Fruit fly (Drosophila melanogaster) whole organism, larva: ENCODE results near the gene Cp7Fc.

Experiments
- noc ChIP-seq: fragments of 200-800 bp; sonication (Bioruptor generic); optimal IDR thresholded peaks from 3 replicates; lab custom pipeline; 2019; ENCODE audit warnings: missing biosample characterization, mild to moderate bottlenecking, missing genetic modification characterization, moderate library complexity

Gene Cp7Fc

dm6 chrX:8489048-8489447, 12.1 kb downstream of the Cp7Fc start, which contains the start of gene CG33181:
TSS of gene CG33181 (plus strand) at chrX:8489348.
- TF ChIP-seq noc, result no peak

DNA sequence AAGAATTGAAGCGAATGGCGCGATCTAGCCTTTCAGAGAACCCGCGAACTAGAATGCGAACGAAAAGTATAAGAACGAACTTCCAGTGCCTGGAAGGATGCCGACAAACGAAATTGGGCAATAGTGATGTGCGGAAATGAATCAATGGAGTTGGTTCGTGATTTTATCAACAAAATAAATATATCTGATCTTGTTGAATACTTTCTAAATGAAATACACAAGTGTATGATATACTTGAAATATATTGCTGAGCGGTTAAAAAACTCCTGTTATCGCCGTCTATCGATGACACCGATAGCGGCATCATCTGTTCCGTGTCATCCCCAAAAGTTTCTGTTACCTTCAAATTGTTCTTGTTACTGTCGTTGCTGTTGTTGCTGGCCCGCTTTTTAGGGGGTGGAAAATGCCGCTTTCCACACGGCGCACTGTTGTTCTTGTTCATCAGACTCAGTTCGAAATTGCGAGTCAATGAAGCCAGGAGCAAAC, 12.6 kb downstream of the Cp7Fc start, which contains the start of gene otu:
Gene otu, minus strand, starts transcription at position 51 of the 486 bp plus-strand sequence.
- TF ChIP-seq noc, result no peak

- TF ChIP-seq noc, result no peak
Observed at dm6 chrX:8490291-8490975, 13.5 kb downstream of the Cp7Fc start.

dm6 chrX:8490976-8491345, 14.0 kb downstream of the Cp7Fc start:
- TF ChIP-seq noc, result peak; percentile 25

- no peak for TF ChIP-seq noc
Observed at dm6 chrX:8491452-8492046, 14.6 kb downstream of the Cp7Fc start.

dm6 chrX:8492849-8493248, 15.9 kb downstream of the Cp7Fc start:
- TF ChIP-seq noc, result no peak

DNA sequence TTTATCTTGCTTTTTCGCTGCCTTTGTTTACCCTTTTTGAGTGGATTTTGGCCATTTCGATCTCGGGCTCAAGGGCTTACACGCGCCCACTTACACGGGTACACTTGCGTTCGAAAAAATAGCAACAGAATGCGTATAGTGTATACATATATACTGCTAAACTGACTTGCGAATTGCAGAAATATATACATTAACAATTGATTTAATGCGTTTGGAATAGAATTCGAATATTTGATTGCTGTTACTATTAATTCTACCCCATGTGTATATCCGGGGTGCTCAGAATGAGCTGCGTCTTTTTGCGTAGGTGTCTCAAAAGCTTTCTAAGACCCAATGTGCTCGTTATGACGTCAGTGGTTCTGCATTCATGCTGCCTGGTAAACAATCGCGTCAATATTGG, 16.6 kb downstream of the Cp7Fc start:
- TF ChIP-seq noc, result no peak

dm6 chrX:8496362-8496761, 19.4 kb downstream of the Cp7Fc start:
- TF ChIP-seq noc, result no peak

- no peak for TF ChIP-seq noc
Observed at dm6 chrX:8497604-8498232, 20.8 kb downstream of the Cp7Fc start.

dm6 chrX:8499151-8499550, 22.2 kb downstream of the Cp7Fc start:
- no peak for TF ChIP-seq noc

DNA sequence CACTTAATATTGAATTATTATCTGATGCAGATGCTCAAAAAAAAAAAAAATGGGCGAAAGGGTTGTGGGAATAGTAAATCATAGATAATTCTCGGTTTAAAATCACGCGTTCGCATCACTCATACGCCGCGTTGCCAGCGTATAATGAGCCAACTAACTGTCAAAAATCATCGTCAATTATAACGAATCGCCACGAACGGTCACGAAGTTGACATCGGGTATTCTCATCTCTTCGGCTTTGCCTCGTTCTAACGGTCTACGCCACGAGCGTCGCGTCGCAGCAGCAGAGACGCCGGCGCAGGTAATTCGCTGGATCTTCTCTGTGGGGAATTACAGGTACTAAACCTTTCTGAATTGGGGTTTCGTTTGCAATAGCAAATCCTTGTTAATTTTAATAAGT, 24.5 kb downstream of the Cp7Fc start:
- TF ChIP-seq noc, result no peak

DNA sequence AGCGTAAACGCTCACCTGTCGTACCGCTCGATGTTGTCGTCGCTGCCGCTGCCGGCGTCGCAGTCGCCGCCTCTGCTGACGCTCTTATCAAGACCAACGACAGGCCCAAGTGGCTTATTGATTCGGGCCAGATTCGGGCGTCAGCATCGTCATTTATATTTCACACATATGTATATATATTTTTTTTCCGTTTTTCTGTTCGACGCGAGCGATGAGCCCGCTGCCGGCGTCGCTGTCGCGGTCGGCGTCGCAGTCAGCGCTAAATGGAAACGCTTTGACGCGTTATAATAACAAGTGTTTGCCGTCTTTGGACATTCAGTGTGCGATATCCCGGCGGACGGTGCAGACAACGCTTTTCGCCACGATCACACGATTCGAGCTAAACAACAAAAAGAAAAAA, 25.1 kb downstream of the Cp7Fc start:
- TF ChIP-seq noc, result no peak

- TF ChIP-seq noc, result no peak
Observed at dm6 chrX:8505023-8505604, 28.2 kb downstream of the Cp7Fc start.

- TF ChIP-seq noc, result no peak
Observed at dm6 chrX:8510731-8511130, 33.8 kb downstream of the Cp7Fc start.

DNA sequence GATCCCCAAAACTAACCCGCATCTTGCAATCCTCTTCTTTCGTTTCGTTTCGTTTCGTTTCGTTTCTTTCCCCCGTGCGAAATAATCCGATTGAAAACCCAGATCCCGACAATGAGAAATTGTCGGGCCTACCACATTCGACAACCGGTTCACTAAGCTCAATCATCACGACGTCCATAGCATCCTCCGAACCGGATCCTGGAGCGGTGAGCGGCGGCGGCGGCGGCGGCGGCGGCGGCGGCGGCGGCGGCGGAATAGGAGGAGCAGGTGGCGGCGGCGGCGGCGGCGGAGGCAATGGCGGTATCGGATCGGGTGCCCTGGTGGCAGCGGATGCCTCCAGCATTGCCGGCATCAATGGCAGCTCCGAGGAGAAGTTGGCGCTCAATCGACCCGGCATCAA, 35.3 kb downstream of the Cp7Fc start:
- TF ChIP-seq noc, result no peak

DNA sequence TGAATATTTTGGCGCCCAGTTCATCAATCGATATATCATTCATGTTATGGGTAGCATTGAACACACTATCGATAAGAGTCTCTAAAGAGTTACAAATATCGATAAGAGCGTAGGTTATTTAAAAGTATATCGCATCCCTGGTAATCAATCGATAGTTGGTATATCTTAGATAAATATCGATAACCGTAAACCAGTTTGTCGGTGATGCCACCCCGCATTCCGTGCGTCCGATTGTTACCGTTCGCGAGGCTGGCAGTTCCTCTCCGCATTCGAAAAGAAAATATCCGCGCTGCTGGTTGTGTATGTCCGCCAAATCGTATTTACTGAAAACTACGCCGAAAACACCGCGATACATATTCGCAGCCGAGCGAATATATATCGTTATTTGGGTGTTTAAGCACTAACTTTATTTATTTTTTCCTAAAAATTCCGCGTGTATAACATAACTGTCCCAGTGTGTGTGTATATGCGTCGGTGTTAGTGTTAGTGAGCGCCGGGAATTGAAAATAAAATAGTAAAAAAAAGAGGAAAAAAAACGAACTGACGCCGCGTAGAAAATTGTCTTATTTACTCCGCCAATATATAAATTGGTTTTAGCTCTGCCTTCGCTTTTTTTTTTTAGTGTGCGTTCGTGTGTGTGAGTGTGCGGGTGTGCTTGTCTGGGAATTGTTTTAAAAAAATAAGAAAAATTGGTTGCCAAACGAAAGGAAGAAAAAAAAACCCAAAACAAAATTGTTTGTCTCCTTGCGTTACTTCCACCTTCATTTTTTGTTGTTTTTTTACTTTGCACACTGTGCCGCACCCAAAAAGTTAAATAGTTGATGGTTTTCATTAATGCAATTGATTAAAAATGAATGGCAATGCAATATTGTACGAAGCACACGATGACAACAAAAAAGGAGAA, 40.5 kb downstream of the Cp7Fc start, which contains the start of gene Nrg:
Gene Nrg, plus strand, starts transcription at position 253 of the 904 bp plus-strand sequence.
- peak; percentile 12 for TF ChIP-seq noc
